Worm (Caenorhabditis elegans) whole organism, L2 larva: Measurements from ENCODE around the gene C06E2.9.

Experiments used
- alr-1 ChIP-seq: fragments of 150-350 bp; optimal IDR thresholded peaks from 2 replicates; lab custom pipeline; 2014; ENCODE audit warnings: missing biosample characterization, missing genetic modification characterization
- aly-2 ChIP-seq: fragments of 150-350 bp; optimal IDR thresholded peaks from 2 replicates; lab custom pipeline; 2014; ENCODE audit warnings: missing biosample characterization, missing genetic modification characterization
- mdl-1 ChIP-seq, 2 experiments: fragments of 150-350 bp in 1 of 2; sonication (generic microtip) in 1 of 2; optimal IDR thresholded peaks; 2 replicates each; lab custom pipeline; 2017; ENCODE audit warnings: missing biosample characterization in 2 of 2, missing genetic modification characterization in 2 of 2
- nhr-77 ChIP-seq: fragments of 150-350 bp; optimal IDR thresholded peaks from 2 replicates; lab custom pipeline; 2014; ENCODE audit warnings: missing biosample characterization, missing genetic modification characterization
- ztf-1 ChIP-seq: fragments of 200-800 bp; sonication (Bioruptor generic); conservative IDR thresholded peaks from 2 replicates; pipeline ENCODE4 v1.3.6; 2022; ENCODE audit warnings: missing genetic modification characterization, missing compliant biosample characterization

DNA sequence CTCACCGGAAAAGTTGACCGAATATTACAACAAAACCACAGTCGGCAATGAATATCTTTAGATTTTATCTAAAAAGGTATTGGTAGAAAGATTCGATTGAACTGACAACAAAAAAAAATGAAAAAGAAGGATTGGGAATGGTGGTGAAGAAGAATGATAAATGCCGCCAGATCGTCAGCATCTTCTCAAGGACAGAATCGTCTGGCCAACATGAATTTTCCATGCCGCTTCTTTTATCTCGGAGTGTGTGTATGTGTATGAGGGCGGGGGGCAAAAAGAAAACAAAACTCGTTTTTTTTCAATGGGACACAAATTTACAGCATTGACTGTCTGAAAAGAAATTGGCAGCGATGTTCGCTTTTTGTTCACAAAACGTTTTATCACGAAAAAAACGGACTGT is 14.8 kb downstream of the C06E2.9 start:
- TF ChIP-seq mdl-1 (tag; optimal IDR thresholded peaks at IDR 0.05; lab: Kevin White, UChicago) (no peak), nhr-77 (tag; lab: Kevin White, UChicago) (no peak), ztf-1 (GFP tag; lab: Robert Waterston, UW) (no peak), aly-2 (tag; lab: Kevin White, UChicago) (no peak), alr-1 (tag; lab: Kevin White, UChicago) (no peak)
